Worm (Caenorhabditis elegans) whole organism, L4 larva: ENCODE data around the gene vit-4.
A peak's percentile ranks its signal among the peaks of the same experiment; 100 is the strongest.

ENCODE experiments used
- F49E8.2 ChIP-seq: sonication (generic microtip); optimal IDR thresholded peaks from 2 replicates; lab custom pipeline; 2016; ENCODE audit warnings: missing compliant biosample characterization, mild to moderate bottlenecking, missing genetic modification characterization, borderline replicate concordance
- T26A8.4 ChIP-seq: fragments of 200-800 bp; sonication (Bioruptor generic); IDR thresholded peaks from 2 replicates; pipeline ENCODE4 v1.3.6; 2022; ENCODE audit warnings: missing genetic modification characterization, missing compliant biosample characterization
- ZK337.2 ChIP-seq: fragments of 200-800 bp; sonication (Bioruptor generic); IDR thresholded peaks from 2 replicates; pipeline ENCODE4 v1.3.6; 2022; ENCODE audit warnings: missing genetic modification reagents, missing genetic modification characterization, missing compliant biosample characterization
- ZK546.5 ChIP-seq, 2 experiments: sonication (generic microtip); optimal IDR thresholded peaks; 2 replicates each; lab custom pipeline; 2017; ENCODE audit warnings: missing biosample characterization in 2 of 2, missing genetic modification characterization in 2 of 2
- aha-1 ChIP-seq: fragments of 150-350 bp; peaks from one replicate; lab custom pipeline; 2014; ENCODE audit warnings: missing biosample characterization, missing genetic modification characterization
- arid-1 ChIP-seq: fragments of 200-800 bp; sonication (Bioruptor generic); conservative IDR thresholded peaks from 2 replicates; pipeline ENCODE4 v1.3.6; 2022; ENCODE audit warnings: missing genetic modification reagents, missing genetic modification characterization, missing compliant biosample characterization
- ceh-20 ChIP-seq: fragments of 200-800 bp; sonication (Bioruptor generic); IDR thresholded peaks from 2 replicates; pipeline ENCODE4 v1.3.6; 2022; ENCODE audit warnings: missing genetic modification reagents, missing genetic modification characterization, missing compliant biosample characterization
- ceh-32 ChIP-seq: sonication (generic microtip); optimal IDR thresholded peaks from 2 replicates; lab custom pipeline; 2016; ENCODE audit warnings: mild to moderate bottlenecking, missing genetic modification characterization, missing compliant biosample characterization; ENCODE audit not compliant: poor library complexity
- cey-2 ChIP-seq: sonication (generic microtip); optimal IDR thresholded peaks from 3 replicates; lab custom pipeline; 2017; ENCODE audit warnings: missing genetic modification characterization, mild to moderate bottlenecking, missing compliant biosample characterization, antibody characterized with exemption, borderline replicate concordance; ENCODE audit not compliant: insufficient read depth
- dmd-6 ChIP-seq: fragments of 200-800 bp; sonication (Bioruptor generic); IDR thresholded peaks from 2 replicates; pipeline ENCODE4 v1.3.6; 2022; ENCODE audit warnings: missing genetic modification reagents, missing genetic modification characterization, missing compliant biosample characterization
- dpl-1 ChIP-seq: fragments of 150-350 bp; optimal IDR thresholded peaks from 2 replicates; lab custom pipeline; 2014; ENCODE audit warnings: missing biosample characterization, missing genetic modification reagents, missing genetic modification characterization
- egl-43 ChIP-seq: fragments of 200-800 bp; sonication (Bioruptor generic); IDR thresholded peaks from 2 replicates; pipeline ENCODE4 v1.3.6; 2022; ENCODE audit warnings: missing genetic modification reagents, missing genetic modification characterization, missing compliant biosample characterization
- fos-1 ChIP-seq: fragments of 150-350 bp; optimal IDR thresholded peaks from 2 replicates; lab custom pipeline; 2014; ENCODE audit warnings: missing biosample characterization, missing genetic modification characterization
- hif-1 ChIP-seq, 2 experiments: sonication (generic microtip); optimal IDR thresholded peaks; 2 replicates each; lab custom pipeline; 2016 to 2017; ENCODE audit warnings: missing compliant biosample characterization in 2 of 2, missing genetic modification characterization in 2 of 2, missing genetic modification reagents in 2 of 2, missing genotype in 2 of 2, mild to moderate bottlenecking in 1 of 2
- hlh-11 ChIP-seq: fragments of 200-800 bp; sonication (Bioruptor generic); optimal IDR thresholded peaks from 2 replicates; lab custom pipeline; 2018; ENCODE audit warnings: mild to moderate bottlenecking, missing genetic modification characterization, missing compliant biosample characterization
- hlh-30 ChIP-seq: sonication (generic microtip); optimal IDR thresholded peaks from 2 replicates; lab custom pipeline; 2017; ENCODE audit warnings: antibody characterized with exemption, mild to moderate bottlenecking, missing genetic modification characterization, missing compliant biosample characterization; ENCODE audit not compliant: insufficient read depth
- hmg-1.1 ChIP-seq: fragments of 200-800 bp; sonication (Bioruptor generic); IDR thresholded peaks from 2 replicates; pipeline ENCODE4 v1.3.6; 2022; ENCODE audit warnings: missing genetic modification reagents, missing genetic modification characterization, missing compliant biosample characterization
- jun-1 ChIP-seq: fragments of 150-350 bp; optimal IDR thresholded peaks from 2 replicates; lab custom pipeline; 2014; ENCODE audit warnings: missing biosample characterization, missing genetic modification reagents, missing genetic modification characterization
- lin-1 ChIP-seq: fragments of 200-800 bp; sonication (Bioruptor generic); IDR thresholded peaks from 2 replicates; pipeline ENCODE4 v1.3.6; 2022; ENCODE audit warnings: missing genetic modification reagents, missing genetic modification characterization, missing compliant biosample characterization
- lin-13 ChIP-seq: fragments of 150-350 bp; optimal IDR thresholded peaks from 2 replicates; lab custom pipeline; 2014; ENCODE audit warnings: missing biosample characterization, missing genetic modification reagents, missing genetic modification characterization
- lin-15B ChIP-seq: fragments of 150-350 bp; sonication (generic microtip); optimal IDR thresholded peaks from 3 replicates; lab custom pipeline; 2014; ENCODE audit warnings: missing biosample characterization, missing genetic modification characterization
- lin-38 ChIP-seq: fragments of 200-800 bp; sonication (Bioruptor generic); IDR thresholded peaks from 2 replicates; pipeline ENCODE4 v1.3.6; 2022; ENCODE audit warnings: missing genetic modification reagents, missing genetic modification characterization, missing compliant biosample characterization
- lsy-2 ChIP-seq, 2 experiments: fragments of 150-350 bp in 1 of 2; sonication (generic microtip) in 1 of 2; optimal IDR thresholded peaks; 2 replicates each; lab custom pipeline; 2014 to 2017; ENCODE audit warnings: missing biosample characterization in 2 of 2, missing genetic modification characterization in 2 of 2
- madf-9 ChIP-seq: fragments of 200-800 bp; sonication (Bioruptor generic); conservative IDR thresholded peaks from 2 replicates; pipeline ENCODE4 v1.3.6; 2022; ENCODE audit warnings: missing genetic modification reagents, missing genetic modification characterization, missing compliant biosample characterization
- mdl-1 ChIP-seq, 2 experiments: fragments of 150-350 bp in 1 of 2; sonication (generic microtip) in 1 of 2; optimal IDR thresholded peaks; 2 replicates each; lab custom pipeline; 2014 to 2017; ENCODE audit warnings: missing biosample characterization in 2 of 2, missing genetic modification characterization in 2 of 2
- mep-1 ChIP-seq: fragments of 150-350 bp; sonication (generic microtip); optimal IDR thresholded peaks from 3 replicates; lab custom pipeline; 2014; ENCODE audit warnings: missing biosample characterization, missing genetic modification characterization
- mes-2 ChIP-seq: sonication (generic microtip); optimal IDR thresholded peaks from 2 replicates; lab custom pipeline; 2016; ENCODE audit warnings: missing genotype, mild to moderate bottlenecking, missing genetic modification characterization, missing compliant biosample characterization; ENCODE audit not compliant: poor library complexity, severe bottlenecking
- mxl-3 ChIP-seq: fragments of 200-800 bp; sonication (Bioruptor generic); optimal IDR thresholded peaks from 2 replicates; lab custom pipeline; 2018; ENCODE audit warnings: mild to moderate bottlenecking, missing genetic modification characterization, missing compliant biosample characterization
- nhr-11 ChIP-seq: fragments of 150-350 bp; optimal IDR thresholded peaks from 2 replicates; lab custom pipeline; 2014; ENCODE audit warnings: missing biosample characterization, missing genetic modification characterization
- nhr-237 ChIP-seq: sonication (generic microtip); optimal IDR thresholded peaks from 2 replicates; lab custom pipeline; 2017; ENCODE audit warnings: missing biosample characterization, missing genetic modification characterization
- nhr-25 ChIP-seq: sonication (generic microtip); optimal IDR thresholded peaks from 2 replicates; lab custom pipeline; 2017; ENCODE audit warnings: missing genetic modification characterization, mild to moderate bottlenecking, missing compliant biosample characterization, antibody characterized with exemption, moderate library complexity, borderline replicate concordance; ENCODE audit not compliant: insufficient read depth
- nhr-28 ChIP-seq: fragments of 150-350 bp; optimal IDR thresholded peaks from 2 replicates; lab custom pipeline; 2014; ENCODE audit warnings: missing biosample characterization, missing genetic modification characterization
- nhr-42 ChIP-seq: fragments of 200-800 bp; sonication (Bioruptor generic); IDR thresholded peaks from 2 replicates; pipeline ENCODE4 v1.3.6; 2022; ENCODE audit warnings: missing genetic modification characterization, missing compliant biosample characterization
- nhr-6 ChIP-seq: fragments of 150-350 bp; optimal IDR thresholded peaks from 2 replicates; lab custom pipeline; 2014; ENCODE audit warnings: missing biosample characterization, missing genetic modification characterization
- nhr-77 ChIP-seq: fragments of 150-350 bp; optimal IDR thresholded peaks from 2 replicates; lab custom pipeline; 2014; ENCODE audit warnings: missing biosample characterization, missing genetic modification characterization
- pha-4 ChIP-seq, 2 experiments: fragments of 150-350 bp in 1 of 2; fragments of 200-800 bp in 1 of 2; sonication (Bioruptor generic) in 1 of 2; IDR thresholded peaks in 1 of 2; optimal IDR thresholded peaks in 1 of 2; 2 replicates each; pipeline versions ENCODE4 v1.3.6 to Lab custom; 2014 to 2022; ENCODE audit warnings: missing genetic modification characterization in 2 of 2, missing genetic modification reagents in 2 of 2, missing biosample characterization in 1 of 2, missing compliant biosample characterization in 1 of 2
- php-3 ChIP-seq: fragments of 200-800 bp; sonication (Bioruptor generic); IDR thresholded peaks from 2 replicates; pipeline ENCODE4 v1.3.6; 2022; ENCODE audit warnings: missing genetic modification reagents, missing genetic modification characterization, missing compliant biosample characterization
- pqm-1 ChIP-seq: sonication (generic microtip); optimal IDR thresholded peaks from 2 replicates; lab custom pipeline; 2017; ENCODE audit warnings: missing biosample characterization, missing genetic modification characterization
- rbr-2 ChIP-seq: sonication (generic microtip); optimal IDR thresholded peaks from 2 replicates; lab custom pipeline; 2016; ENCODE audit warnings: missing genotype, missing genetic modification characterization, missing compliant biosample characterization
- sdz-12 ChIP-seq: fragments of 200-800 bp; sonication (Bioruptor generic); optimal IDR thresholded peaks from 2 replicates; lab custom pipeline; 2018; ENCODE audit warnings: mild to moderate bottlenecking, missing genetic modification characterization, missing compliant biosample characterization
- set-16 ChIP-seq: fragments of 200-800 bp; sonication (Bioruptor generic); IDR thresholded peaks from 2 replicates; pipeline ENCODE4 v1.3.6; 2022; ENCODE audit warnings: missing genetic modification reagents, missing genetic modification characterization, missing compliant biosample characterization
- snpc-4 ChIP-seq: fragments of 150-350 bp; optimal IDR thresholded peaks from 2 replicates; lab custom pipeline; 2014; ENCODE audit warnings: missing biosample characterization, missing genetic modification characterization
- tra-1 ChIP-seq: fragments of 200-800 bp; sonication (Bioruptor generic); IDR thresholded peaks from 2 replicates; pipeline ENCODE4 v1.3.6; 2022; ENCODE audit warnings: missing genetic modification reagents, missing genetic modification characterization, missing compliant biosample characterization
- unc-130 ChIP-seq: sonication (generic microtip); optimal IDR thresholded peaks from 2 replicates; lab custom pipeline; 2016; ENCODE audit warnings: missing genetic modification reagents, missing genetic modification characterization, missing compliant biosample characterization
- unc-62 ChIP-seq, 3 experiments: fragments of 150-350 bp in 1 of 3; sonication (generic microtip); optimal IDR thresholded peaks in 2 of 3; peaks in 1 of 3; 1 replicate in 1 of 3; 2 replicates in 2 of 3; lab custom pipeline; 2014 to 2017; ENCODE audit warnings: missing biosample characterization in 3 of 3, missing genetic modification characterization in 3 of 3, missing genetic modification reagents in 3 of 3, missing genotype in 1 of 3
- ztf-11 ChIP-seq: fragments of 150-350 bp; optimal IDR thresholded peaks from 2 replicates; lab custom pipeline; 2014; ENCODE audit warnings: missing biosample characterization, missing genetic modification characterization

Gene vit-4

DNA sequence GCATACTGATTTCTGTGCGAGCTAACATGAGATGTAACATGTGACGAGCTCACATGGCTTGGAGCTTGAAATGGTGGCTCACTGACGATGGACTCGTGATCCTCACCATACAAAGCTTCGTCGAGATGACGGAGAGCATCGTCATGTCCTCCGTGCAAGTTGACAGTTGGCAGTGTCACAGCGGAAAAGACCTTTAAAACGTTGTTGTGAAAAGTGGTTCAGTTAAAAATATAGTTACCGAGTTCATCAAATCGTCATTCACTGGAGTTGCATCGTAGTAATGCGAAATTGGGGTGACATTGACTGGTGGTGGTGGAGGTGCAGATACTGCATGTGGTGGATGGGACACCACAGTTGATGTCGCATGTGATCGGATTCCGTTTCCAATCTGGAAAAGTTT, 46.7 kb upstream of the vit-4 start:
- TF ChIP-seq aha-1 (tag; lab: Kevin White, UChicago) (peak; percentile 62), nhr-25 (no peak), unc-62 (GFP tag; optimal IDR thresholded peaks at IDR 0.05 in 1 of 2; lab: Kevin White, UChicago) (peak in 1 of 2 experiments; percentile 76), unc-62 (tag; optimal IDR thresholded peaks at IDR 0.05; lab: Kevin White, UChicago) (no peak)

DNA sequence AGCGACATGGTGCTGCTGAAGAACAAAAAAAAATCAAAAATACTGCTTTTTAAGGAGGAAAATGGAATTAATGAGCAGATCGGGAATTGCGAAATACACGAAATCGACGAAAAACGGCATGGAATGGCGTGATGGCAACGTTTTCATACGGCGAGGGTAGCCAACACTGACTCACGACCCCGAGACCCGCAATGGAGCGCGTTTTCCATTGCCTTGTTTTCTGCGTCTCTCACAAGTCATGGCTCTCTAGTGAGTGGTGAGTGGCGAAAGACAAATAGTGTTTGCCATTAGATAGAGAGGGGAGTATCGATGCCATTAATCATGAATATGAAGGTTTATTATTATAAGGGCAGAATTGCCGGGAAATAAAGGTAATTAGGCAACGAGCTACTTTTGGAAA, 42.0 kb upstream of the vit-4 start, which contains the start of gene C18B2.4:
TSS of gene C18B2.4 (minus strand) at position 15 of the 400 bp plus-strand sequence.
- TF ChIP-seq unc-62 (GFP tag; optimal IDR thresholded peaks at IDR 0.05 in 1 of 2; lab: Kevin White, UChicago) = peak in 1 of 2 experiments; percentile 53
- TF ChIP-seq unc-62 (tag; optimal IDR thresholded peaks at IDR 0.05; lab: Kevin White, UChicago) = no peak
- TF ChIP-seq F49E8.2 (tag; lab: Kevin White, UChicago) = no peak
- TF ChIP-seq rbr-2 = peak; percentile 67
- peak; percentile 87 for TF ChIP-seq hlh-11 (tag; lab: Kevin White, UChicago)
- TF ChIP-seq madf-9 (GFP tag; lab: Robert Waterston, UW) = 0 out of 2 replicates have a peak, but pooled peaks have one; percentile 19
- TF ChIP-seq lin-13 = peak; percentile 66
- peak; percentile 83 for TF ChIP-seq hmg-1.1
- TF ChIP-seq jun-1 (tag; lab: Kevin White, UChicago) = no peak
- TF ChIP-seq lin-15B = no peak
- no peak for TF ChIP-seq unc-130 (GFP tag; lab: Kevin White, UChicago)
- no peak for TF ChIP-seq nhr-42 (GFP tag; lab: Robert Waterston, UW)
- no peak for TF ChIP-seq cey-2 (tag; lab: Kevin White, UChicago)
- peak; percentile 68 for TF ChIP-seq mes-2 (tag; lab: Kevin White, UChicago)
- peak; percentile 76 for TF ChIP-seq nhr-11
- TF ChIP-seq ZK337.2 (GFP tag; lab: Robert Waterston, UW) = no peak
- peak; percentile 98 for TF ChIP-seq aha-1 (tag; lab: Kevin White, UChicago)
- TF ChIP-seq lsy-2 (tag; optimal IDR thresholded peaks at IDR 0.05; lab: Kevin White, UChicago) = peak; percentile 24 to 80
- no peak for TF ChIP-seq pha-4 (GFP tag; IDR thresholded peaks at IDR 0.05; lab: Robert Waterston, UW)
- peak; percentile 59 for TF ChIP-seq pha-4 (tag; optimal IDR thresholded peaks at IDR 0.05; lab: Kevin White, UChicago)
- 0 out of 2 replicates have a peak, but pooled peaks have one; percentile 7 for TF ChIP-seq arid-1
- no peak for TF ChIP-seq ZK546.5 (tag; optimal IDR thresholded peaks at IDR 0.05; lab: Kevin White, UChicago)
- TF ChIP-seq set-16 (GFP tag; lab: Robert Waterston, UW) = peak; percentile 28; the same call in 1 of the 2 replicates
- TF ChIP-seq mdl-1 (tag; optimal IDR thresholded peaks at IDR 0.05; lab: Kevin White, UChicago) = peak in 1 of 2 experiments; percentile 35
- TF ChIP-seq dpl-1 (GFP tag; lab: Kevin White, UChicago) = peak; percentile 28
- peak; percentile 75 for TF ChIP-seq dmd-6 (GFP tag; lab: Robert Waterston, UW)
- no peak for TF ChIP-seq tra-1 (GFP tag; lab: Robert Waterston, UW)
- peak; percentile 78 for TF ChIP-seq mep-1 (tag; lab: Kevin White, UChicago)
- peak; percentile 86 for TF ChIP-seq lin-38
- peak; percentile 66 for TF ChIP-seq nhr-77
- TF ChIP-seq ztf-11 (tag; lab: Kevin White, UChicago) = no peak
- TF ChIP-seq T26A8.4 (GFP tag; lab: Robert Waterston, UW) = 0 out of 2 replicates have a peak, but pooled peaks have one; percentile 32
- no peak for TF ChIP-seq snpc-4 (tag; lab: Kevin White, UChicago)
- TF ChIP-seq ceh-32 (tag; lab: Kevin White, UChicago) = no peak
- TF ChIP-seq ceh-20 (GFP tag; lab: Robert Waterston, UW) = peak; percentile 87
- peak in 1 of 2 experiments; percentile 66 for TF ChIP-seq hif-1 (tag; optimal IDR thresholded peaks at IDR 0.05; lab: Kevin White, UChicago)
- TF ChIP-seq nhr-28 (tag; lab: Kevin White, UChicago) = peak; percentile 81
- TF ChIP-seq mxl-3 (GFP tag; lab: Kevin White, UChicago) = peak; percentile 95
- TF ChIP-seq php-3 (GFP tag; lab: Robert Waterston, UW) = no peak
- peak; percentile 53; the same call in 1 of the 2 replicates for TF ChIP-seq lin-1 (GFP tag; lab: Robert Waterston, UW)
- no peak for TF ChIP-seq sdz-12 (GFP tag; lab: Kevin White, UChicago)
- TF ChIP-seq hlh-30 (tag; lab: Kevin White, UChicago) = peak; percentile 97
- peak; percentile 13 for TF ChIP-seq nhr-25
- TF ChIP-seq pqm-1 (tag; lab: Kevin White, UChicago) = peak; percentile 62
- TF ChIP-seq nhr-6 (tag; lab: Kevin White, UChicago) = peak; percentile 80
- TF ChIP-seq nhr-237 (tag; lab: Kevin White, UChicago) = no peak
- no peak for TF ChIP-seq fos-1 (tag; lab: Kevin White, UChicago)
- peak; percentile 78 for TF ChIP-seq egl-43 (GFP tag; lab: Robert Waterston, UW)
